Fruit fly (Drosophila melanogaster) whole organism, embryonic: ENCODE measurements around the gene P5CDh1.

ENCODE experiments used
- Blimp-1 ChIP-seq: fragments of 200-800 bp; sonication (Bioruptor generic); optimal IDR thresholded peaks from 3 replicates; lab custom pipeline; 2018; ENCODE audit warnings: missing biosample characterization, missing genetic modification characterization, mild to moderate bottlenecking, moderate library complexity, missing genetic modification reagents
- CG10462 ChIP-seq: fragments of 200-800 bp; sonication (Bioruptor generic); optimal IDR thresholded peaks from 2 replicates; lab custom pipeline; 2016; ENCODE audit warnings: missing biosample characterization, missing genetic modification characterization
- CG10543 ChIP-seq: fragments of 200-800 bp; sonication (Bioruptor generic); optimal IDR thresholded peaks from 3 replicates; lab custom pipeline; 2017; ENCODE audit warnings: missing biosample characterization, mild to moderate bottlenecking, missing genetic modification characterization, moderate library complexity
- CG11398 ChIP-seq: fragments of 200-800 bp; sonication (Bioruptor generic); optimal IDR thresholded peaks from 2 replicates; lab custom pipeline; 2016; ENCODE audit warnings: missing biosample characterization, missing genetic modification characterization
- CG11456 ChIP-seq: fragments of 200-800 bp; sonication (Bioruptor generic); IDR thresholded peaks from 3 replicates; pipeline ENCODE4 v1.3.6; 2022; ENCODE audit warnings: missing biosample characterization, missing genetic modification characterization
- CG11723 ChIP-seq: fragments of 200-800 bp; sonication (Bioruptor generic); optimal IDR thresholded peaks from 2 replicates; lab custom pipeline; 2017; ENCODE audit warnings: missing biosample characterization, mild to moderate bottlenecking, missing genetic modification characterization
- CG12769 ChIP-seq: fragments of 200-800 bp; sonication (Bioruptor generic); optimal IDR thresholded peaks from 2 replicates; lab custom pipeline; 2019; ENCODE audit warnings: missing biosample characterization, mild to moderate bottlenecking, missing genetic modification characterization, moderate library complexity
- CG14050 ChIP-seq: fragments of 200-800 bp; sonication (Bioruptor generic); IDR thresholded peaks from 3 replicates; pipeline ENCODE4 v1.3.6; 2022; ENCODE audit warnings: missing biosample characterization, missing genetic modification characterization
- CG15479 ChIP-seq: fragments of 200-800 bp; sonication (Bioruptor generic); optimal IDR thresholded peaks from 3 replicates; lab custom pipeline; 2019; ENCODE audit warnings: missing biosample characterization, mild to moderate bottlenecking, missing genetic modification characterization, moderate library complexity
- CG3065 ChIP-seq: fragments of 200-800 bp; sonication (Bioruptor generic); optimal IDR thresholded peaks from 2 replicates; lab custom pipeline; 2016; ENCODE audit warnings: missing biosample characterization, missing genetic modification characterization
- CG32767 ChIP-seq: fragments of 200-800 bp; sonication (Bioruptor generic); IDR thresholded peaks from 2 replicates; pipeline ENCODE4 v1.3.6; 2022; ENCODE audit warnings: missing biosample characterization, missing genetic modification characterization
- CG34376 ChIP-seq: fragments of 200-800 bp; sonication (Bioruptor generic); optimal IDR thresholded peaks from 2 replicates; lab custom pipeline; 2018; ENCODE audit warnings: missing biosample characterization, mild to moderate bottlenecking, missing genetic modification characterization
- CG3847 ChIP-seq: fragments of 200-800 bp; sonication (Bioruptor generic); IDR thresholded peaks from 2 replicates; pipeline ENCODE4 v1.3.6; 2022; ENCODE audit warnings: missing biosample characterization, missing genetic modification characterization
- CG6683 ChIP-seq: fragments of 200-800 bp; sonication (Bioruptor generic); optimal IDR thresholded peaks from 2 replicates; lab custom pipeline; 2017; ENCODE audit warnings: missing biosample characterization, mild to moderate bottlenecking, missing genetic modification characterization, missing genetic modification reagents
- CG7357 ChIP-seq: fragments of 200-800 bp; sonication (Bioruptor generic); IDR thresholded peaks from 3 replicates; pipeline ENCODE4 v1.3.6; 2022; ENCODE audit warnings: missing biosample characterization, missing genetic modification characterization
- CG8359 ChIP-seq: fragments of 200-800 bp; sonication (Bioruptor generic); optimal IDR thresholded peaks from 2 replicates; lab custom pipeline; 2017; ENCODE audit warnings: missing biosample characterization, mild to moderate bottlenecking, missing genetic modification characterization, borderline replicate concordance
- CG9817 ChIP-seq: fragments of 200-800 bp; sonication (Bioruptor generic); optimal IDR thresholded peaks from 2 replicates; lab custom pipeline; 2018; ENCODE audit warnings: missing biosample characterization, mild to moderate bottlenecking, missing genetic modification characterization, moderate library complexity
- CrebB ChIP-seq: fragments of 200-800 bp; sonication (Bioruptor generic); optimal IDR thresholded peaks from 3 replicates; lab custom pipeline; 2018; ENCODE audit warnings: missing biosample characterization, mild to moderate bottlenecking, missing genetic modification characterization
- D19B ChIP-seq: fragments of 200-800 bp; sonication (Bioruptor generic); optimal IDR thresholded peaks from 2 replicates; lab custom pipeline; 2017; ENCODE audit warnings: missing biosample characterization, mild to moderate bottlenecking, missing genetic modification characterization
- Dbx ChIP-seq: fragments of 200-800 bp; sonication (Bioruptor generic); IDR thresholded peaks from 3 replicates; pipeline ENCODE4 v1.3.6; 2022; ENCODE audit warnings: missing biosample characterization, missing genetic modification characterization
- ERR ChIP-seq: fragments of 200-800 bp; sonication (Bioruptor generic); optimal IDR thresholded peaks from 2 replicates; lab custom pipeline; 2016; ENCODE audit warnings: missing biosample characterization, missing genetic modification characterization
- Ets65A ChIP-seq: fragments of 200-800 bp; sonication (Bioruptor generic); peaks from one replicate; lab custom pipeline; 2016; ENCODE audit warnings: missing biosample characterization, missing genetic modification characterization
- HLH54F ChIP-seq: fragments of 200-800 bp; sonication (Bioruptor generic); optimal IDR thresholded peaks from 3 replicates; lab custom pipeline; 2016; ENCODE audit warnings: missing biosample characterization, missing genetic modification characterization
- HLHmδ ChIP-seq: fragments of 200-800 bp; sonication (Bioruptor generic); optimal IDR thresholded peaks from 2 replicates; lab custom pipeline; 2018; ENCODE audit warnings: missing biosample characterization, mild to moderate bottlenecking, missing genetic modification characterization, moderate library complexity
- Hr39 ChIP-seq: fragments of >200 bp; optimal IDR thresholded peaks from 2 replicates; lab custom pipeline; 2017
- Hr51 ChIP-seq, 2 experiments: fragments of 200-800 bp; sonication (Bioruptor generic); optimal IDR thresholded peaks; 2 replicates in 1 of 2; 3 replicates in 1 of 2; lab custom pipeline; 2016 to 2018; ENCODE audit warnings: missing biosample characterization in 2 of 2, missing genetic modification characterization in 2 of 2, mild to moderate bottlenecking in 1 of 2, moderate library complexity in 1 of 2
- Kr ChIP-seq: fragments of 200-800 bp; sonication (Bioruptor generic); optimal IDR thresholded peaks from 2 replicates; lab custom pipeline; 2017; ENCODE audit warnings: missing biosample characterization, mild to moderate bottlenecking, missing genetic modification characterization
- Lhr ChIP-seq: fragments of 200-800 bp; sonication (Bioruptor generic); optimal IDR thresholded peaks from 3 replicates; lab custom pipeline; 2017; ENCODE audit warnings: mild to moderate bottlenecking, missing biosample characterization, missing genetic modification reagents, missing genetic modification characterization
- MBD-R2 ChIP-seq: fragments of 200-800 bp; sonication (Bioruptor generic); IDR thresholded peaks from 2 replicates; pipeline ENCODE4 v1.3.6; 2022; ENCODE audit warnings: missing biosample characterization, missing genetic modification characterization
- Max ChIP-seq: fragments of 200-800 bp; sonication (Bioruptor generic); optimal IDR thresholded peaks from 2 replicates; lab custom pipeline; 2016; ENCODE audit warnings: missing biosample characterization, mild to moderate bottlenecking, missing genetic modification characterization
- NK7.1 ChIP-seq: fragments of 200-800 bp; sonication (Bioruptor generic); optimal IDR thresholded peaks from 3 replicates; lab custom pipeline; 2016; ENCODE audit warnings: missing biosample characterization, missing genetic modification characterization
- Oli ChIP-seq: fragments of 200-800 bp; sonication (Bioruptor generic); optimal IDR thresholded peaks from 2 replicates; lab custom pipeline; 2018; ENCODE audit warnings: missing biosample characterization, mild to moderate bottlenecking, missing genetic modification characterization, moderate library complexity
- Optix ChIP-seq: fragments of 200-800 bp; sonication (Bioruptor generic); IDR thresholded peaks from 3 replicates; pipeline ENCODE4 v1.3.6; 2022; ENCODE audit warnings: missing biosample characterization, missing genetic modification characterization
- PHDP ChIP-seq: fragments of 200-800 bp; sonication (Bioruptor generic); optimal IDR thresholded peaks from 3 replicates; lab custom pipeline; 2018; ENCODE audit warnings: missing biosample characterization, mild to moderate bottlenecking, missing genetic modification characterization, moderate library complexity
- Pdp1 ChIP-seq, 2 experiments: fragments of 200-800 bp; sonication (Bioruptor generic); optimal IDR thresholded peaks; 3 replicates each; lab custom pipeline; 2016; ENCODE audit warnings: missing biosample characterization in 2 of 2, missing genetic modification characterization in 2 of 2, mild to moderate bottlenecking in 1 of 2, moderate library complexity in 1 of 2
- Sox100B ChIP-seq: fragments of 200-800 bp; sonication (Bioruptor generic); optimal IDR thresholded peaks from 3 replicates; lab custom pipeline; 2018; ENCODE audit warnings: missing biosample characterization, mild to moderate bottlenecking, missing genetic modification characterization
- Trl ChIP-seq, 3 experiments: fragments of >200 bp in 2 of 3; fragments of 200-800 bp in 1 of 3; sonication (Bioruptor generic) in 1 of 3; optimal IDR thresholded peaks; 2 replicates in 1 of 3; 3 replicates in 2 of 3; lab custom pipeline; 2016 to 2017; ENCODE audit warnings: missing biosample characterization in 1 of 3, missing genetic modification characterization in 1 of 3
- al ChIP-seq: fragments of 200-800 bp; sonication (Bioruptor generic); IDR thresholded peaks from 2 replicates; pipeline ENCODE4 v1.3.6; 2022; ENCODE audit warnings: missing biosample characterization, missing genetic modification characterization
- az2 ChIP-seq: fragments of 200-800 bp; sonication (Bioruptor generic); optimal IDR thresholded peaks from 3 replicates; lab custom pipeline; 2016; ENCODE audit warnings: missing biosample characterization, missing genetic modification characterization
- cad ChIP-seq: fragments of >200 bp; optimal IDR thresholded peaks from 2 replicates; lab custom pipeline; 2017; ENCODE audit warnings: missing biosample characterization, missing genetic modification characterization
- dmrt11E ChIP-seq: fragments of 200-800 bp; sonication (Bioruptor generic); optimal IDR thresholded peaks from 3 replicates; lab custom pipeline; 2018; ENCODE audit warnings: missing biosample characterization, mild to moderate bottlenecking, missing genetic modification characterization, moderate library complexity
- dpn ChIP-seq, 2 experiments: fragments of 200-800 bp; sonication (Bioruptor generic); optimal IDR thresholded peaks; 3 replicates each; lab custom pipeline; 2016; ENCODE audit warnings: missing biosample characterization in 2 of 2, missing genetic modification characterization in 2 of 2
- dysf ChIP-seq: fragments of 200-800 bp; sonication (Bioruptor generic); IDR thresholded peaks from 3 replicates; pipeline ENCODE4 v1.3.6; 2022; ENCODE audit warnings: missing biosample characterization, missing genetic modification characterization
- fd96Cb ChIP-seq: fragments of 200-800 bp; sonication (Bioruptor generic); optimal IDR thresholded peaks from 2 replicates; lab custom pipeline; 2018; ENCODE audit warnings: missing biosample characterization, mild to moderate bottlenecking, missing genetic modification characterization, moderate library complexity
- gcm2 ChIP-seq: fragments of 200-800 bp; sonication (Bioruptor generic); optimal IDR thresholded peaks from 2 replicates; lab custom pipeline; 2016; ENCODE audit warnings: missing biosample characterization, missing genetic modification characterization
- oc ChIP-seq: fragments of 200-800 bp; sonication (Bioruptor generic); optimal IDR thresholded peaks from 2 replicates; lab custom pipeline; 2018; ENCODE audit warnings: missing biosample characterization, mild to moderate bottlenecking, missing genetic modification characterization, moderate library complexity
- pfk ChIP-seq: fragments of 200-800 bp; sonication (Bioruptor generic); optimal IDR thresholded peaks from 2 replicates; lab custom pipeline; 2018; ENCODE audit warnings: missing biosample characterization, mild to moderate bottlenecking, missing genetic modification characterization, moderate library complexity
- sisA ChIP-seq: fragments of 200-800 bp; sonication (Bioruptor generic); IDR thresholded peaks from 2 replicates; pipeline ENCODE4 v1.3.6; 2022; ENCODE audit warnings: missing biosample characterization, missing genetic modification characterization
- sr ChIP-seq: fragments of 200-800 bp; sonication (Bioruptor generic); IDR thresholded peaks from 3 replicates; pipeline ENCODE4 v1.3.6; 2022; ENCODE audit warnings: missing biosample characterization, missing genetic modification characterization
- sug ChIP-seq: fragments of 200-800 bp; optimal IDR thresholded peaks from 2 replicates; lab custom pipeline; 2019; ENCODE audit warnings: missing biosample characterization, mild to moderate bottlenecking, missing genetic modification characterization, moderate library complexity
- zfh2 ChIP-seq: fragments of 200-800 bp; sonication (Bioruptor generic); optimal IDR thresholded peaks from 2 replicates; lab custom pipeline; 2016; ENCODE audit warnings: missing biosample characterization, missing genetic modification characterization

Gene P5CDh1

dm6 chr3L:21841079-21841478, at the start of gene P5CDh1 (continued):
- TF ChIP-seq dpn (GFP tag; optimal IDR thresholded peaks at IDR 0.05; lab: Kevin White, UChicago) (peak; percentile 50 to 58), sug (peak; percentile 73), cad (no peak), NK7.1 (peak; percentile 30), sr (GFP tag; lab: Robert Waterston, UW) (no peak), fd96Cb (tag; lab: Kevin White, UChicago) (no peak), CG12769 (peak; percentile 52), CG10462 (no peak), Blimp-1 (GFP tag; lab: Kevin White, UChicago) (no peak), HLH54F (GFP tag; lab: Kevin White, UChicago) (peak; percentile 31), Hr39 (no peak), MBD-R2 (peak; percentile 62), zfh2 (peak; percentile 49), CG34376 (GFP tag; lab: Kevin White, UChicago) (peak; percentile 44), CG11456 (GFP tag; lab: Robert Waterston, UW) (peak; percentile 67; the same call in 2 of the 3 replicates), Max (GFP tag; lab: Kevin White, UChicago) (no peak), Optix (GFP tag; lab: Robert Waterston, UW) (0 out of 3 replicates have a peak, but pooled peaks have one; percentile 6), Oli (tag; lab: Kevin White, UChicago) (no peak), Sox100B (GFP tag; lab: Kevin White, UChicago) (no peak), CG8359 (GFP tag; lab: Kevin White, UChicago) (no peak), CG11723 (no peak), CrebB (tag; lab: Kevin White, UChicago) (peak; percentile 26), CG9817 (tag; lab: Kevin White, UChicago) (peak; percentile 37), CG15479 (no peak), sisA (GFP tag; lab: Robert Waterston, UW) (no peak), pfk (GFP tag; lab: Kevin White, UChicago) (no peak), CG6683 (GFP tag; lab: Kevin White, UChicago) (no peak), CG11398 (GFP tag; lab: Kevin White, UChicago) (no peak), dmrt11E (tag; lab: Kevin White, UChicago) (no peak), Hr51 (GFP tag; optimal IDR thresholded peaks at IDR 0.05; lab: Kevin White, UChicago) (peak in 1 of 2 experiments; percentile 51), ERR (no peak), dysf (GFP tag; lab: Robert Waterston, UW) (peak; percentile 48; the same call in 1 of the 3 replicates), CG10543 (GFP tag; lab: Kevin White, UChicago) (no peak), HLHmδ (GFP tag; lab: Kevin White, UChicago) (no peak), az2 (GFP tag; lab: Kevin White, UChicago) (no peak), Lhr (GFP tag; lab: Kevin White, UChicago) (no peak), CG14050 (GFP tag; lab: Robert Waterston, UW) (no peak), PHDP (tag; lab: Kevin White, UChicago) (peak; percentile 8), D19B (GFP tag; lab: Kevin White, UChicago) (no peak), Trl (optimal IDR thresholded peaks at IDR 0.05; lab: Kevin White, UChicago) (no peak), Trl (GFP tag; optimal IDR thresholded peaks at IDR 0.05; lab: Kevin White, UChicago) (no peak), CG3847 (GFP tag; lab: Robert Waterston, UW) (peak; percentile 74), al (GFP tag; lab: Robert Waterston, UW) (no peak), Pdp1 (GFP tag; optimal IDR thresholded peaks at IDR 0.05; lab: Kevin White, UChicago) (peak in 1 of 2 experiments; percentile 97), Kr (GFP tag; lab: Kevin White, UChicago) (no peak), CG7357 (GFP tag; lab: Robert Waterston, UW) (no peak), Ets65A (GFP tag; lab: Kevin White, UChicago) (peak; percentile 95), CG3065 (GFP tag; lab: Kevin White, UChicago) (no peak), CG32767 (GFP tag; lab: Robert Waterston, UW) (no peak), gcm2 (GFP tag; lab: Kevin White, UChicago) (no peak), oc (tag; lab: Kevin White, UChicago) (no peak), Dbx (GFP tag; lab: Robert Waterston, UW) (peak; percentile 47; the same call in 1 of the 3 replicates)
